Worm (Caenorhabditis elegans) whole organism, young adult: ENCODE data around the gene F35E12.2.

ENCODE experiments used
- B0019.2 ChIP-seq: fragments of 200-800 bp; sonication (Bioruptor generic); conservative IDR thresholded peaks from 2 replicates; pipeline ENCODE4 v1.3.6; 2022; ENCODE audit warnings: missing genetic modification reagents, missing genetic modification characterization, missing compliant biosample characterization
- B0035.1 ChIP-seq: sonication (generic microtip); optimal IDR thresholded peaks from 2 replicates; lab custom pipeline; 2016; ENCODE audit warnings: missing genetic modification characterization, mild to moderate bottlenecking, missing compliant biosample characterization, missing genotype, missing genetic modification reagents
- B0261.1 ChIP-seq: sonication (generic microtip); optimal IDR thresholded peaks from 2 replicates; lab custom pipeline; 2016; ENCODE audit warnings: mild to moderate bottlenecking, missing genetic modification characterization, moderate library complexity, missing compliant biosample characterization
- F23B12.7 ChIP-seq: sonication (generic microtip); optimal IDR thresholded peaks from 2 replicates; lab custom pipeline; 2017; ENCODE audit warnings: missing genetic modification characterization, mild to moderate bottlenecking, missing compliant biosample characterization, antibody characterized with exemption, moderate library complexity; ENCODE audit not compliant: insufficient read depth
- F52B5.7 ChIP-seq: sonication (generic microtip); optimal IDR thresholded peaks from 2 replicates; lab custom pipeline; 2016; ENCODE audit warnings: mild to moderate bottlenecking, missing genetic modification characterization, missing compliant biosample characterization
- F57A8.1 ChIP-seq: fragments of 200-800 bp; sonication (Bioruptor generic); optimal IDR thresholded peaks from 2 replicates; lab custom pipeline; 2018; ENCODE audit warnings: mild to moderate bottlenecking, missing genetic modification characterization, moderate library complexity, missing compliant biosample characterization
- K11D2.4 ChIP-seq: fragments of 200-800 bp; sonication (Bioruptor generic); IDR thresholded peaks from 2 replicates; pipeline ENCODE4 v1.3.6; 2022; ENCODE audit warnings: missing genetic modification reagents, missing genetic modification characterization, missing compliant biosample characterization
- K12H6.12 ChIP-seq: fragments of 200-800 bp; sonication (Bioruptor generic); optimal IDR thresholded peaks from 2 replicates; lab custom pipeline; 2018; ENCODE audit warnings: mild to moderate bottlenecking, missing genetic modification characterization, missing compliant biosample characterization
- ZK185.1 ChIP-seq: sonication (generic microtip); optimal IDR thresholded peaks from 2 replicates; lab custom pipeline; 2016; ENCODE audit warnings: mild to moderate bottlenecking, missing genetic modification characterization, missing compliant biosample characterization; ENCODE audit not compliant: poor library complexity, severe bottlenecking
- akir-1 ChIP-seq: fragments of 200-800 bp; sonication (Bioruptor generic); optimal IDR thresholded peaks from 2 replicates; lab custom pipeline; 2018; ENCODE audit warnings: mild to moderate bottlenecking, missing genetic modification characterization, moderate library complexity, missing compliant biosample characterization
- attf-5 ChIP-seq: fragments of 200-800 bp; sonication (Bioruptor generic); optimal IDR thresholded peaks from 2 replicates; lab custom pipeline; 2018; ENCODE audit warnings: mild to moderate bottlenecking, missing genetic modification characterization, missing compliant biosample characterization
- ccch-3 ChIP-seq: fragments of 200-800 bp; sonication (Bioruptor generic); optimal IDR thresholded peaks from 2 replicates; lab custom pipeline; 2018; ENCODE audit warnings: mild to moderate bottlenecking, missing genetic modification characterization, missing compliant biosample characterization
- cebp-1 ChIP-seq, 2 experiments: fragments of 200-800 bp in 1 of 2; sonication (Bioruptor generic) in 1 of 2; sonication (generic microtip) in 1 of 2; IDR thresholded peaks in 1 of 2; optimal IDR thresholded peaks in 1 of 2; 2 replicates each; pipeline versions ENCODE4 v1.3.6 to Lab custom; 2017 to 2022; ENCODE audit warnings: missing compliant biosample characterization in 2 of 2, missing genetic modification characterization in 2 of 2, mild to moderate bottlenecking in 1 of 2, missing genetic modification reagents in 1 of 2, moderate library complexity in 1 of 2
- ceh-27 ChIP-seq: fragments of 200-800 bp; sonication (Bioruptor generic); optimal IDR thresholded peaks from 2 replicates; lab custom pipeline; 2018; ENCODE audit warnings: mild to moderate bottlenecking, missing genetic modification characterization, moderate library complexity, missing compliant biosample characterization
- ceh-79 ChIP-seq: sonication (generic microtip); optimal IDR thresholded peaks from 2 replicates; lab custom pipeline; 2017; ENCODE audit warnings: mild to moderate bottlenecking, missing genetic modification characterization, missing compliant biosample characterization
- dpff-1 ChIP-seq: sonication (generic microtip); optimal IDR thresholded peaks from 2 replicates; lab custom pipeline; 2017; ENCODE audit warnings: mild to moderate bottlenecking, missing genetic modification characterization, missing compliant biosample characterization
- dpl-1 ChIP-seq: fragments of 150-350 bp; optimal IDR thresholded peaks from 2 replicates; lab custom pipeline; 2014; ENCODE audit warnings: missing biosample characterization, missing genetic modification reagents, missing genetic modification characterization
- egl-18 ChIP-seq: fragments of 200-800 bp; sonication (Bioruptor generic); IDR thresholded peaks from 2 replicates; pipeline ENCODE4 v1.3.6; 2022; ENCODE audit warnings: missing genetic modification reagents, missing genetic modification characterization, missing compliant biosample characterization
- egrh-3 ChIP-seq: fragments of 200-800 bp; sonication (Bioruptor generic); IDR thresholded peaks from 2 replicates; pipeline ENCODE4 v1.3.6; 2022; ENCODE audit warnings: missing genetic modification reagents, missing genetic modification characterization, missing compliant biosample characterization
- ekl-4 ChIP-seq: fragments of 200-800 bp; sonication (Bioruptor generic); IDR thresholded peaks from 2 replicates; pipeline ENCODE4 v1.3.6; 2022; ENCODE audit warnings: missing genetic modification reagents, missing genetic modification characterization, missing compliant biosample characterization
- hlh-12 ChIP-seq: sonication (generic microtip); optimal IDR thresholded peaks from 2 replicates; lab custom pipeline; 2016; ENCODE audit warnings: missing genetic modification characterization, missing compliant biosample characterization
- hlh-26 ChIP-seq: fragments of 200-800 bp; sonication (Bioruptor generic); conservative IDR thresholded peaks from 2 replicates; pipeline ENCODE4 v1.3.6; 2022; ENCODE audit warnings: missing genetic modification reagents, missing genetic modification characterization, missing compliant biosample characterization
- hsf-1 ChIP-seq: fragments of 200-800 bp; sonication (Bioruptor generic); IDR thresholded peaks from 2 replicates; pipeline ENCODE4 v1.3.6; 2022; ENCODE audit warnings: missing genetic modification reagents, missing genetic modification characterization, missing compliant biosample characterization
- let-607 ChIP-seq, 2 experiments: fragments of 200-800 bp in 1 of 2; sonication (Bioruptor generic) in 1 of 2; sonication (generic microtip) in 1 of 2; optimal IDR thresholded peaks; 2 replicates each; lab custom pipeline; 2016 to 2018; ENCODE audit warnings: mild to moderate bottlenecking in 2 of 2, missing compliant biosample characterization in 2 of 2, missing genetic modification characterization in 2 of 2, moderate library complexity in 2 of 2, missing genotype in 1 of 2
- lsl-1 ChIP-seq: fragments of 200-800 bp; sonication (Bioruptor generic); optimal IDR thresholded peaks from 2 replicates; lab custom pipeline; 2018; ENCODE audit warnings: mild to moderate bottlenecking, missing genetic modification characterization, moderate library complexity, missing compliant biosample characterization
- nhr-27 ChIP-seq: fragments of 200-800 bp; sonication (Bioruptor generic); optimal IDR thresholded peaks from 2 replicates; lab custom pipeline; 2018; ENCODE audit warnings: mild to moderate bottlenecking, missing genetic modification characterization, moderate library complexity, missing compliant biosample characterization
- rec-8 ChIP-seq, 2 experiments: sonication (generic microtip); optimal IDR thresholded peaks; 2 replicates each; lab custom pipeline; 2016; ENCODE audit warnings: mild to moderate bottlenecking in 2 of 2, missing genetic modification characterization in 2 of 2, missing genetic modification reagents in 2 of 2, missing genotype in 2 of 2, missing biosample characterization in 1 of 2, missing compliant biosample characterization in 1 of 2, moderate library complexity in 1 of 2
- snpc-4 ChIP-seq, 5 experiments: fragments of 150-350 bp in 1 of 5; sonication (generic microtip) in 4 of 5; optimal IDR thresholded peaks; 2 replicates each; lab custom pipeline; 2014 to 2018; ENCODE audit warnings: missing genetic modification characterization in 5 of 5, missing biosample characterization in 3 of 5, antibody characterized with exemption in 2 of 5, mild to moderate bottlenecking in 2 of 5, missing compliant biosample characterization in 2 of 5, missing genotype in 2 of 5, moderate library complexity in 2 of 5, missing genetic modification reagents in 1 of 5
- unc-130 ChIP-seq: sonication (generic microtip); optimal IDR thresholded peaks from 2 replicates; lab custom pipeline; 2016; ENCODE audit warnings: missing genetic modification reagents, missing genetic modification characterization, missing compliant biosample characterization
- xnd-1 ChIP-seq: sonication (generic microtip); optimal IDR thresholded peaks from 2 replicates; lab custom pipeline; 2016; ENCODE audit warnings: missing genotype, missing genetic modification reagents, missing genetic modification characterization, missing compliant biosample characterization
- zim-3 ChIP-seq: sonication (generic microtip); optimal IDR thresholded peaks from 2 replicates; lab custom pipeline; 2017; ENCODE audit warnings: mild to moderate bottlenecking, missing genetic modification characterization, moderate library complexity, missing compliant biosample characterization
- ztf-25 ChIP-seq: fragments of 200-800 bp; sonication (Bioruptor generic); IDR thresholded peaks from 2 replicates; pipeline ENCODE4 v1.3.6; 2022; ENCODE audit warnings: missing genetic modification reagents, missing genetic modification characterization, missing compliant biosample characterization

F35E12.2 gene

DNA sequence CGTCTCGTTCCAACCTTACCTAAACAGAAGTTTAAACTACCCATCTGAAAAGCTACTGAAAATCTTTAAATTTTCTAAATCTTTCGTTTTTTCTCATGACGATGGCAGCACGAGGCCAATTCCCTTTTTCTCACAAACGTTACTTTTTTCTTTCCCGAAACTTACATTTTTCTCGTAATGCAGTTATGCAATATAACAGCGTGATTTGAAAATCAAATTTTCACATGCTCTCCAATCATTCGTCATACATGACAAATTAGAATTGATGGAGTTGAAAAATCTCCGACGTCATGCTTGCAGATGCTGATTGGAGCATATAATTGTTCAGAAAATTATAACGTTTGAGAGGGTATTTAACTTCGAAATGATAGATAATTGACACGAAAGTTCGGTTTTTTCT, 39.0 kb upstream of the F35E12.2 start:
- TF ChIP-seq egl-18 (GFP tag; lab: Robert Waterston, UW) (no peak), ccch-3 (no peak), lsl-1 (GFP tag; lab: Kevin White, UChicago) (no peak), ceh-27 (no peak), snpc-4 (GFP tag; optimal IDR thresholded peaks at IDR 0.05; lab: Kevin White, UChicago) (no peak), snpc-4 (tag; optimal IDR thresholded peaks at IDR 0.05; lab: Kevin White, UChicago) (no peak), B0019.2 (no peak), ztf-25 (GFP tag; lab: Robert Waterston, UW) (no peak), F23B12.7 (tag; lab: Kevin White, UChicago) (no peak), ZK185.1 (tag; lab: Kevin White, UChicago) (no peak), K11D2.4 (no peak), hlh-26 (GFP tag; lab: Robert Waterston, UW) (no peak), F57A8.1 (GFP tag; lab: Kevin White, UChicago) (no peak), F52B5.7 (tag; lab: Kevin White, UChicago) (no peak)

DNA sequence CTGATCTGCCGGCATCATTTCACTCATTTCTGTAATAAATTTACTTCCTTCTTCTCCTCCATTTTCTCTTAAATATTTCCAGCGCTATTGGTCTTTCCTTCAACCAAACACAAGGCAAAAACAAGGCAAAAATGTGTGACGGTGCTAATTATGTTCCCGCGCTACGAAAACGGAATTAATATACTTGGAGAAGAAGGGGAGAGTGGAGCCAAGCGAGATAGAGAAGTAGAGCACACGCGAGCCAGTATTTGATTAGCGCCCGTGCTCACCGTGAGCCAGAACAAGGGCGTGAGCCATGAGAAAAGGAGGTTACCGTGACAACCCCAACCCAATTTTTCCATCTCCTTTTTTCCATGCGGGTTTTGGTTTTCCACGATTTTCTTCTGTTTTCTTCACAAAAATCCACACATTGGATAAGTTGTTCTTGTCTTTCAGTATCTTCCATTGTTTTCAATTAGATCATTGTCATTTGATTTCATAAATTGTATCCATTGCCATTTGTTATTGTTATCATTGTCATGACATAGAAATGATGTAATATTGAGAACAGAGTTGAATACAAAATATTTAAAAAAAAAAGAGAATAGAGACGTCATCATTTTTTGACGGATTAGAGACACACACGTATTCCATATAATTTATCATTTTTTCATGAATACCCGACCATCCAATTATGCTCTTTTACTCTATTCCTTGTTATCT, 37.9 kb upstream of the F35E12.2 start, which contains the start of gene F20G2.6:
F20G2.6 (plus strand) TSS at position 652 of the 702 bp plus-strand sequence.
- no peak for TF ChIP-seq xnd-1
- no peak for TF ChIP-seq cebp-1 (GFP tag; IDR thresholded peaks at IDR 0.05; lab: Robert Waterston, UW)
- TF ChIP-seq cebp-1 (tag; optimal IDR thresholded peaks at IDR 0.05; lab: Kevin White, UChicago): no peak
- no peak for TF ChIP-seq B0261.1 (tag; lab: Kevin White, UChicago)
- no peak for TF ChIP-seq egrh-3
- TF ChIP-seq dpff-1 (tag; lab: Kevin White, UChicago): no peak
- no peak for TF ChIP-seq akir-1 (GFP tag; lab: Kevin White, UChicago)
- TF ChIP-seq unc-130 (GFP tag; lab: Kevin White, UChicago): no peak
- TF ChIP-seq let-607 (tag; optimal IDR thresholded peaks at IDR 0.05; lab: Kevin White, UChicago): no peak
- no peak for TF ChIP-seq dpl-1 (GFP tag; lab: Kevin White, UChicago)
- TF ChIP-seq K12H6.12 (tag; lab: Kevin White, UChicago): no peak
- no peak for TF ChIP-seq B0035.1 (tag; lab: Kevin White, UChicago)
- TF ChIP-seq zim-3 (tag; lab: Kevin White, UChicago): no peak
- no peak for TF ChIP-seq hlh-26 (GFP tag; lab: Robert Waterston, UW)

DNA sequence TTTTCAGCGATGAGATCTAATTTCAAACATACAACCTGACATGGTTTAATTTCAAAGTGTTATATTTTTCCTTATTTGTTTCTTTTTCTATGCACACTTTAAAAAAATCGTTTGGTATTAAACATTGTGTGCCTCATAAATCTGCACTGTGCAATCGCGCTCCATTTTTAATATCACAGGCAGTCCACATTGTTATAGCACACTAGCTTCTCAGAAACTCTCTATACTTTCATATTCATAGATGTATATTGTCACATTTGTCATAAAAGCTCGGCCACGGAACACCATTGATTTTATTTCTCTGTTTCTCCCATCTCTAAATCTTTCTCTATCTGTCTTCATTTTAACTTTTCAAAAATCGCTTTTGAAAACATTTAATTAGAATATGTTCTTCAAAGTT, 32.7 kb upstream of the F35E12.2 start:
- TF ChIP-seq ekl-4 (GFP tag; lab: Robert Waterston, UW) (no peak), snpc-4 (GFP tag; optimal IDR thresholded peaks at IDR 0.05; lab: Kevin White, UChicago) (no peak), snpc-4 (tag; optimal IDR thresholded peaks at IDR 0.05; lab: Kevin White, UChicago) (no peak), attf-5 (peak; percentile 20), hlh-12 (tag; lab: Kevin White, UChicago) (no peak), rec-8 (tag; optimal IDR thresholded peaks at IDR 0.05; lab: Kevin White, UChicago) (no peak), hsf-1 (GFP tag; lab: Robert Waterston, UW) (no peak), nhr-27 (tag; lab: Kevin White, UChicago) (no peak), ceh-79 (tag; lab: Kevin White, UChicago) (no peak)
